Worm (Caenorhabditis elegans) whole organism, L2 larva: Measurements from ENCODE around the gene coq-8.

Experiments used
- nhr-10 ChIP-seq: sonication (generic microtip); optimal IDR thresholded peaks from 2 replicates; lab custom pipeline; 2017; ENCODE audit warnings: missing biosample characterization, missing genetic modification characterization
- sma-9 ChIP-seq, 2 experiments: fragments of 150-350 bp in 1 of 2; sonication (generic microtip) in 1 of 2; optimal IDR thresholded peaks; 2 replicates each; lab custom pipeline; 2014 to 2016; ENCODE audit warnings: missing genetic modification characterization in 2 of 2, mild to moderate bottlenecking in 1 of 2, missing biosample characterization in 1 of 2, missing compliant biosample characterization in 1 of 2, missing genetic modification reagents in 1 of 2, moderate library complexity in 1 of 2

- TF ChIP-seq nhr-10 (tag; lab: Kevin White, UChicago) = no peak
- TF ChIP-seq sma-9 (GFP tag; optimal IDR thresholded peaks at IDR 0.05; lab: Kevin White, UChicago) = no peak
- no peak for TF ChIP-seq sma-9 (tag; optimal IDR thresholded peaks at IDR 0.05; lab: Kevin White, UChicago)
These were observed 7.1 kb upstream of the coq-8 start, which contains the start of gene C35D10.7 for ce11 chrIII:4856109-4856508.
